Worm (Caenorhabditis elegans) whole organism, L3 larva: ENCODE data around the gene clec-240.

Experiments used
- ZK546.5 ChIP-seq: sonication (generic microtip); optimal IDR thresholded peaks from 2 replicates; lab custom pipeline; 2017; ENCODE audit warnings: missing biosample characterization, missing genetic modification characterization
- aly-2 ChIP-seq: fragments of 150-350 bp; optimal IDR thresholded peaks from 2 replicates; lab custom pipeline; 2014; ENCODE audit warnings: missing biosample characterization, missing genetic modification characterization
- ceh-16 ChIP-seq: sonication (generic microtip); optimal IDR thresholded peaks from 2 replicates; lab custom pipeline; 2017; ENCODE audit warnings: missing biosample characterization, missing genetic modification characterization
- ceh-28 ChIP-seq: fragments of 150-350 bp; optimal IDR thresholded peaks from 2 replicates; lab custom pipeline; 2014; ENCODE audit warnings: missing biosample characterization, missing genetic modification reagents, missing genetic modification characterization
- ceh-82 ChIP-seq: fragments of 150-350 bp; optimal IDR thresholded peaks from 2 replicates; lab custom pipeline; 2014; ENCODE audit warnings: missing biosample characterization, missing genetic modification characterization
- ceh-9 ChIP-seq: sonication (generic microtip); optimal IDR thresholded peaks from 2 replicates; lab custom pipeline; 2018; ENCODE audit warnings: missing biosample characterization, missing genetic modification characterization
- daf-12 ChIP-seq: fragments of 150-350 bp; optimal IDR thresholded peaks from 2 replicates; lab custom pipeline; 2014; ENCODE audit warnings: missing biosample characterization, missing genetic modification reagents, missing genetic modification characterization
- egl-5 ChIP-seq: fragments of 150-350 bp; optimal IDR thresholded peaks from 2 replicates; lab custom pipeline; 2017; ENCODE audit warnings: missing biosample characterization, missing genetic modification reagents, missing genetic modification characterization, inconsistent platforms
- elt-1 ChIP-seq: fragments of 150-350 bp; optimal IDR thresholded peaks from 2 replicates; lab custom pipeline; 2014; ENCODE audit warnings: missing biosample characterization, missing genetic modification characterization
- elt-2 ChIP-seq: sonication (generic microtip); optimal IDR thresholded peaks from 2 replicates; lab custom pipeline; 2016; ENCODE audit warnings: missing genetic modification reagents, mild to moderate bottlenecking, missing genetic modification characterization, missing compliant biosample characterization
- elt-3 ChIP-seq, 3 experiments: fragments of 150-350 bp in 1 of 3; sonication (generic microtip) in 2 of 3; optimal IDR thresholded peaks; 2 replicates in 2 of 3; 4 replicates in 1 of 3; lab custom pipeline; 2014 to 2017; ENCODE audit warnings: missing biosample characterization in 3 of 3, missing genetic modification characterization in 3 of 3
- eor-1 ChIP-seq, 2 experiments: fragments of 150-350 bp; optimal IDR thresholded peaks; 2 replicates each; lab custom pipeline; 2014 to 2018; ENCODE audit warnings: missing biosample characterization in 2 of 2, missing genetic modification characterization in 2 of 2
- fkh-10 ChIP-seq: sonication (generic microtip); optimal IDR thresholded peaks from 2 replicates; lab custom pipeline; 2017; ENCODE audit warnings: missing biosample characterization, missing genetic modification reagents, missing genetic modification characterization
- fkh-2 ChIP-seq: fragments of 150-350 bp; optimal IDR thresholded peaks from 2 replicates; lab custom pipeline; 2014; ENCODE audit warnings: missing biosample characterization, missing genetic modification reagents, missing genetic modification characterization
- fos-1 ChIP-seq: fragments of 150-350 bp; optimal IDR thresholded peaks from 2 replicates; lab custom pipeline; 2014; ENCODE audit warnings: missing biosample characterization, missing genetic modification characterization
- hmg-11 ChIP-seq: sonication (generic microtip); optimal IDR thresholded peaks from 2 replicates; lab custom pipeline; 2016; ENCODE audit warnings: missing genetic modification characterization, missing compliant biosample characterization
- jun-1 ChIP-seq: fragments of 150-350 bp; optimal IDR thresholded peaks from 2 replicates; lab custom pipeline; 2014; ENCODE audit warnings: missing biosample characterization, missing genetic modification reagents, missing genetic modification characterization
- nfya-1 ChIP-seq: sonication (generic microtip); optimal IDR thresholded peaks from 2 replicates; lab custom pipeline; 2017; ENCODE audit warnings: missing genetic modification characterization, mild to moderate bottlenecking, missing compliant biosample characterization, antibody characterized with exemption, moderate library complexity; ENCODE audit not compliant: insufficient read depth
- nhr-11 ChIP-seq: fragments of 150-350 bp; optimal IDR thresholded peaks from 2 replicates; lab custom pipeline; 2014; ENCODE audit warnings: missing biosample characterization, missing genetic modification characterization
- nhr-12 ChIP-seq: fragments of 150-350 bp; optimal IDR thresholded peaks from 2 replicates; lab custom pipeline; 2014; ENCODE audit warnings: missing biosample characterization, missing genetic modification characterization
- nhr-237 ChIP-seq: fragments of 150-350 bp; optimal IDR thresholded peaks from 2 replicates; lab custom pipeline; 2014; ENCODE audit warnings: missing biosample characterization, missing genetic modification characterization
- nhr-28 ChIP-seq: fragments of 150-350 bp; optimal IDR thresholded peaks from 2 replicates; lab custom pipeline; 2014; ENCODE audit warnings: missing biosample characterization, missing genetic modification characterization
- nhr-43 ChIP-seq: sonication (generic microtip); optimal IDR thresholded peaks from 2 replicates; lab custom pipeline; 2016; ENCODE audit warnings: mild to moderate bottlenecking, missing genetic modification characterization, missing compliant biosample characterization; ENCODE audit not compliant: poor library complexity, severe bottlenecking
- nhr-67 ChIP-seq: fragments of 150-350 bp; optimal IDR thresholded peaks from 2 replicates; lab custom pipeline; 2014; ENCODE audit warnings: missing biosample characterization, missing genetic modification characterization
- nhr-77 ChIP-seq: fragments of 150-350 bp; optimal IDR thresholded peaks from 2 replicates; lab custom pipeline; 2014; ENCODE audit warnings: missing biosample characterization, missing genetic modification characterization
- pha-4 ChIP-seq: fragments of 150-350 bp; optimal IDR thresholded peaks from 2 replicates; lab custom pipeline; 2014; ENCODE audit warnings: missing biosample characterization, missing genetic modification reagents, missing genetic modification characterization
- pqm-1 ChIP-seq: fragments of 150-350 bp; optimal IDR thresholded peaks from 2 replicates; lab custom pipeline; 2017; ENCODE audit warnings: missing biosample characterization, missing genetic modification characterization, inconsistent platforms
- sea-2 ChIP-seq: fragments of 150-350 bp; sonication (generic microtip); optimal IDR thresholded peaks from 4 replicates; lab custom pipeline; 2014; ENCODE audit warnings: missing biosample characterization, missing genetic modification reagents, missing genetic modification characterization
- unc-39 ChIP-seq: sonication (generic microtip); optimal IDR thresholded peaks from 4 replicates; lab custom pipeline; 2017; ENCODE audit warnings: missing biosample characterization, missing genetic modification characterization
- unc-62 ChIP-seq: fragments of 150-350 bp; sonication (generic microtip); optimal IDR thresholded peaks from 4 replicates; lab custom pipeline; 2014; ENCODE audit warnings: missing biosample characterization, missing genetic modification reagents, missing genetic modification characterization
- zag-1 ChIP-seq: fragments of 150-350 bp; optimal IDR thresholded peaks from 2 replicates; lab custom pipeline; 2014; ENCODE audit warnings: missing biosample characterization, missing genetic modification characterization
- ztf-11 ChIP-seq: fragments of 150-350 bp; optimal IDR thresholded peaks from 2 replicates; lab custom pipeline; 2014; ENCODE audit warnings: missing biosample characterization, missing genetic modification characterization
- ztf-4 ChIP-seq: fragments of 150-350 bp; optimal IDR thresholded peaks from 2 replicates; lab custom pipeline; 2014; ENCODE audit warnings: missing biosample characterization, missing genetic modification characterization

The clec-240 gene

ce11 chrV:17016787-17017186 is 7.0 kb downstream of the clec-240 start, which contains the start of gene srh-97:
TSS of gene srh-97 (plus strand) at chrV:17017087.
- no peak for TF ChIP-seq elt-2
- no peak for TF ChIP-seq pqm-1
- no peak for TF ChIP-seq nhr-77
- TF ChIP-seq zag-1 (tag; lab: Kevin White, UChicago), result no peak
- TF ChIP-seq fkh-10 (GFP tag; lab: Kevin White, UChicago), result no peak
- TF ChIP-seq nfya-1 (tag; lab: Kevin White, UChicago), result no peak
- TF ChIP-seq ceh-16 (tag; lab: Kevin White, UChicago), result no peak
- TF ChIP-seq nhr-11 (tag; lab: Kevin White, UChicago), result no peak

ce11 chrV:17019690-17020089 is 9.9 kb downstream of the clec-240 start, which contains the start of gene F49H6.17:
TSS of gene F49H6.17 (plus strand) at chrV:17019990.
- no peak for TF ChIP-seq nhr-237
- no peak for TF ChIP-seq elt-2
- no peak for TF ChIP-seq ceh-82
- no peak for TF ChIP-seq nhr-28
- no peak for TF ChIP-seq fkh-10 (GFP tag; lab: Kevin White, UChicago)
- TF ChIP-seq ceh-16 (tag; lab: Kevin White, UChicago), result no peak
- TF ChIP-seq pha-4 (tag; lab: Kevin White, UChicago), result no peak
- no peak for TF ChIP-seq sea-2 (GFP tag; lab: Kevin White, UChicago)
- TF ChIP-seq hmg-11 (tag; lab: Kevin White, UChicago), result no peak
- TF ChIP-seq ceh-28 (tag; lab: Kevin White, UChicago), result no peak
- no peak for TF ChIP-seq nhr-77
- TF ChIP-seq egl-5 (tag; lab: Kevin White, UChicago), result no peak
- TF ChIP-seq unc-39 (tag; lab: Kevin White, UChicago), result no peak
- no peak for TF ChIP-seq elt-3 (tag; optimal IDR thresholded peaks at IDR 0.05; lab: Kevin White, UChicago)
- no peak for TF ChIP-seq ztf-11
- no peak for TF ChIP-seq fos-1
- TF ChIP-seq ceh-9 (tag; lab: Kevin White, UChicago), result no peak
- no peak for TF ChIP-seq ZK546.5
- no peak for TF ChIP-seq nhr-43 (tag; lab: Kevin White, UChicago)
- TF ChIP-seq nhr-67, result no peak
- TF ChIP-seq, all 47 proteins: peak for 0

ce11 chrV:17021361-17021760 is 11.5 kb downstream of the clec-240 start, which contains the start of gene F49H6.12:
TSS of gene F49H6.12 (minus strand) at chrV:17021461.
- TF ChIP-seq unc-62 (GFP tag; lab: Kevin White, UChicago) (no peak), daf-12 (tag; lab: Kevin White, UChicago) (no peak), zag-1 (tag; lab: Kevin White, UChicago) (no peak), jun-1 (tag; lab: Kevin White, UChicago) (no peak)

- TF ChIP-seq nhr-11 (tag; lab: Kevin White, UChicago) (no peak), ceh-28 (tag; lab: Kevin White, UChicago) (no peak), eor-1 (tag; optimal IDR thresholded peaks at IDR 0.05; lab: Kevin White, UChicago) (no peak), elt-2 (peak; percentile 70), jun-1 (tag; lab: Kevin White, UChicago) (peak; percentile 21), elt-3 (tag; optimal IDR thresholded peaks at IDR 0.05; lab: Kevin White, UChicago) (no peak), pqm-1 (no peak)
These were observed 13.0 kb downstream of the clec-240 start, which contains the start of the genes F49H6.8 and F49H6.5 for ce11 chrV:17022613-17023322. TSS of gene F49H6.8 (minus strand) at chrV:17022663. TSS of gene F49H6.5 (plus strand) at chrV:17023241.

ce11 chrV:17026289-17026688 is 16.5 kb downstream of the clec-240 start, which contains the start of gene F49H6.15:
TSS of gene F49H6.15 (minus strand) at chrV:17026389.
- TF ChIP-seq ceh-16 (tag; lab: Kevin White, UChicago) (no peak), zag-1 (tag; lab: Kevin White, UChicago) (no peak), nfya-1 (tag; lab: Kevin White, UChicago) (no peak), nhr-77 (no peak), ztf-11 (no peak), nhr-43 (tag; lab: Kevin White, UChicago) (no peak), ceh-28 (tag; lab: Kevin White, UChicago) (no peak), nhr-12 (no peak), sea-2 (GFP tag; lab: Kevin White, UChicago) (no peak), elt-1 (no peak), aly-2 (tag; lab: Kevin White, UChicago) (no peak), ztf-4 (tag; lab: Kevin White, UChicago) (no peak), ceh-9 (tag; lab: Kevin White, UChicago) (no peak), daf-12 (tag; lab: Kevin White, UChicago) (no peak), fkh-2 (tag; lab: Kevin White, UChicago) (no peak), unc-39 (tag; lab: Kevin White, UChicago) (no peak), elt-2 (no peak), nhr-67 (no peak)
